Fruit fly (Drosophila melanogaster) whole organism, embryonic: Measurements from ENCODE around the gene Sfp78E.
A peak's percentile ranks its signal among the peaks of the same experiment; 100 is the strongest.

Source experiments
- Ada2b ChIP-seq: fragments of 200-800 bp; sonication (Bioruptor generic); IDR thresholded peaks from 2 replicates; pipeline ENCODE4 v1.3.6; 2022; ENCODE audit warnings: missing biosample characterization, missing genetic modification characterization
- Asciz ChIP-seq: fragments of 200-800 bp; sonication (Bioruptor generic); optimal IDR thresholded peaks from 2 replicates; lab custom pipeline; 2017; ENCODE audit warnings: missing biosample characterization, mild to moderate bottlenecking, missing genetic modification characterization, missing genetic modification reagents
- Atf3 ChIP-seq: fragments of 200-800 bp; sonication (Bioruptor generic); optimal IDR thresholded peaks from 3 replicates; lab custom pipeline; 2016; ENCODE audit warnings: missing biosample characterization, missing genetic modification characterization
- BEAF-32 ChIP-seq: fragments of 200-800 bp; sonication (Bioruptor generic); optimal IDR thresholded peaks from 3 replicates; lab custom pipeline; 2017; ENCODE audit warnings: missing biosample characterization, missing genetic modification characterization, mild to moderate bottlenecking, moderate library complexity, missing genetic modification reagents
- BtbVII ChIP-seq: fragments of 200-800 bp; sonication (Bioruptor generic); optimal IDR thresholded peaks from 3 replicates; lab custom pipeline; 2017; ENCODE audit warnings: missing biosample characterization, mild to moderate bottlenecking, missing genetic modification characterization
- CG10147 ChIP-seq: fragments of 200-800 bp; sonication (Bioruptor generic); optimal IDR thresholded peaks from 2 replicates; lab custom pipeline; 2019; ENCODE audit warnings: missing biosample characterization, mild to moderate bottlenecking, missing genetic modification characterization, moderate library complexity
- CG10267 ChIP-seq: fragments of 200-800 bp; sonication (Bioruptor generic); optimal IDR thresholded peaks from 2 replicates; lab custom pipeline; 2018; ENCODE audit warnings: missing biosample characterization, mild to moderate bottlenecking, missing genetic modification characterization, moderate library complexity
- CG10321 ChIP-seq: fragments of 200-800 bp; sonication (Bioruptor generic); IDR thresholded peaks from 2 replicates; pipeline ENCODE4 v1.3.6; 2022; ENCODE audit warnings: missing biosample characterization, missing genetic modification characterization
- CG11247 ChIP-seq: fragments of 200-800 bp; sonication (Bioruptor generic); IDR thresholded peaks from 2 replicates; pipeline ENCODE4 v1.3.6; 2022; ENCODE audit warnings: missing biosample characterization, missing genetic modification characterization
- CG15601 ChIP-seq: fragments of 200-800 bp; sonication (Bioruptor generic); optimal IDR thresholded peaks from 3 replicates; lab custom pipeline; 2019; ENCODE audit warnings: missing biosample characterization, mild to moderate bottlenecking, missing genetic modification characterization, moderate library complexity
- CG1602 ChIP-seq: fragments of 200-800 bp; sonication (Bioruptor generic); optimal IDR thresholded peaks from 3 replicates; lab custom pipeline; 2016; ENCODE audit warnings: missing biosample characterization, missing genetic modification characterization
- CG16863 ChIP-seq: fragments of 200-800 bp; sonication (Bioruptor generic); optimal IDR thresholded peaks from 3 replicates; lab custom pipeline; 2016; ENCODE audit warnings: missing biosample characterization, missing genetic modification characterization
- CG17802 ChIP-seq: fragments of 200-800 bp; sonication (Bioruptor generic); optimal IDR thresholded peaks from 2 replicates; lab custom pipeline; 2018; ENCODE audit warnings: missing biosample characterization, mild to moderate bottlenecking, missing genetic modification characterization, moderate library complexity
- CG1832 ChIP-seq: fragments of 200-800 bp; sonication (Bioruptor generic); optimal IDR thresholded peaks from 2 replicates; lab custom pipeline; 2017; ENCODE audit warnings: missing biosample characterization, mild to moderate bottlenecking, missing genetic modification characterization, inconsistent platforms
- CG32767 ChIP-seq: fragments of 200-800 bp; sonication (Bioruptor generic); IDR thresholded peaks from 2 replicates; pipeline ENCODE4 v1.3.6; 2022; ENCODE audit warnings: missing biosample characterization, missing genetic modification characterization
- CG3995 ChIP-seq: fragments of 200-800 bp; sonication (Bioruptor generic); optimal IDR thresholded peaks from 3 replicates; lab custom pipeline; 2016; ENCODE audit warnings: missing biosample characterization, missing genetic modification characterization
- CG6791 ChIP-seq: fragments of 200-800 bp; sonication (Bioruptor generic); IDR thresholded peaks from 3 replicates; pipeline ENCODE4 v1.3.6; 2022; ENCODE audit warnings: missing biosample characterization, missing genetic modification characterization; ENCODE audit not compliant: partially characterized antibody
- CG8944 ChIP-seq: fragments of 200-800 bp; sonication (Bioruptor generic); optimal IDR thresholded peaks from 3 replicates; lab custom pipeline; 2016; ENCODE audit warnings: missing biosample characterization, missing genetic modification characterization
- D19B ChIP-seq: fragments of 200-800 bp; sonication (Bioruptor generic); optimal IDR thresholded peaks from 2 replicates; lab custom pipeline; 2017; ENCODE audit warnings: missing biosample characterization, mild to moderate bottlenecking, missing genetic modification characterization
- Drgx ChIP-seq: fragments of 200-800 bp; sonication (Bioruptor generic); IDR thresholded peaks from 2 replicates; pipeline ENCODE4 v1.3.6; 2022; ENCODE audit warnings: missing biosample characterization, missing genetic modification characterization
- Ets97D ChIP-seq: fragments of 200-800 bp; sonication (Bioruptor generic); optimal IDR thresholded peaks from 3 replicates; lab custom pipeline; 2016; ENCODE audit warnings: missing biosample characterization, missing genetic modification characterization
- Fer1 ChIP-seq: fragments of 200-800 bp; sonication (Bioruptor generic); optimal IDR thresholded peaks from 2 replicates; lab custom pipeline; 2017; ENCODE audit warnings: missing biosample characterization, mild to moderate bottlenecking, missing genetic modification characterization
- Hr3 ChIP-seq: fragments of 200-800 bp; sonication (Bioruptor generic); optimal IDR thresholded peaks from 3 replicates; lab custom pipeline; 2016; ENCODE audit warnings: missing biosample characterization, missing genetic modification characterization
- Mad ChIP-seq: fragments of 200-800 bp; sonication (Bioruptor generic); optimal IDR thresholded peaks from 2 replicates; lab custom pipeline; 2016; ENCODE audit warnings: missing biosample characterization, missing genetic modification characterization
- NC2α ChIP-seq: fragments of 200-800 bp; sonication (Bioruptor generic); optimal IDR thresholded peaks from 2 replicates; lab custom pipeline; 2016; ENCODE audit warnings: missing biosample characterization, missing genetic modification characterization
- Nf-YC ChIP-seq: fragments of 200-800 bp; optimal IDR thresholded peaks from 3 replicates; lab custom pipeline; 2019; ENCODE audit warnings: missing biosample characterization, mild to moderate bottlenecking, missing genetic modification characterization, moderate library complexity
- Oli ChIP-seq: fragments of 200-800 bp; sonication (Bioruptor generic); optimal IDR thresholded peaks from 2 replicates; lab custom pipeline; 2018; ENCODE audit warnings: missing biosample characterization, mild to moderate bottlenecking, missing genetic modification characterization, moderate library complexity
- Ssrp ChIP-seq: fragments of 200-800 bp; sonication (Bioruptor generic); optimal IDR thresholded peaks from 2 replicates; lab custom pipeline; 2018; ENCODE audit warnings: missing biosample characterization, mild to moderate bottlenecking, missing genetic modification characterization, moderate library complexity
- Xrp1 ChIP-seq: fragments of 200-800 bp; sonication (Bioruptor generic); IDR thresholded peaks from 2 replicates; pipeline ENCODE4 v1.3.6; 2022; ENCODE audit warnings: missing biosample characterization, missing genetic modification characterization
- YL-1 ChIP-seq: fragments of 200-800 bp; sonication (Bioruptor generic); optimal IDR thresholded peaks from 3 replicates; lab custom pipeline; 2017; ENCODE audit warnings: missing biosample characterization, mild to moderate bottlenecking, missing genetic modification characterization
- abd-A ChIP-seq: fragments of 200-800 bp; sonication (Bioruptor generic); optimal IDR thresholded peaks from 3 replicates; lab custom pipeline; 2019; ENCODE audit warnings: missing biosample characterization, mild to moderate bottlenecking, missing genetic modification characterization, moderate library complexity
- bab2 ChIP-seq: fragments of 200-800 bp; sonication (Bioruptor generic); optimal IDR thresholded peaks from 2 replicates; lab custom pipeline; 2016; ENCODE audit warnings: missing biosample characterization, missing genetic modification characterization
- bbx ChIP-seq: fragments of 200-800 bp; sonication (Bioruptor generic); IDR thresholded peaks from 2 replicates; pipeline ENCODE4 v1.3.6; 2022; ENCODE audit warnings: missing biosample characterization, missing genetic modification characterization; ENCODE audit not compliant: partially characterized antibody
- br ChIP-seq: fragments of >200 bp; optimal IDR thresholded peaks from 2 replicates; lab custom pipeline; 2017
- cato ChIP-seq: fragments of 200-800 bp; sonication (Bioruptor generic); optimal IDR thresholded peaks from 2 replicates; lab custom pipeline; 2016; ENCODE audit warnings: missing biosample characterization, missing genetic modification characterization, borderline replicate concordance
- danr ChIP-seq: fragments of 200-800 bp; sonication (Bioruptor generic); IDR thresholded peaks from 2 replicates; pipeline ENCODE4 v1.3.6; 2022; ENCODE audit warnings: missing biosample characterization, missing genetic modification characterization
- dysf ChIP-seq: fragments of 200-800 bp; sonication (Bioruptor generic); IDR thresholded peaks from 3 replicates; pipeline ENCODE4 v1.3.6; 2022; ENCODE audit warnings: missing biosample characterization, missing genetic modification characterization
- eyg ChIP-seq: fragments of 200-800 bp; sonication (Bioruptor generic); optimal IDR thresholded peaks from 3 replicates; lab custom pipeline; 2016; ENCODE audit warnings: missing biosample characterization, missing genetic modification characterization
- ftz-f1 ChIP-seq: fragments of 200-800 bp; sonication (Bioruptor generic); optimal IDR thresholded peaks from 2 replicates; lab custom pipeline; 2016; ENCODE audit warnings: missing biosample characterization, missing genetic modification characterization
- gcm2 ChIP-seq: fragments of 200-800 bp; sonication (Bioruptor generic); optimal IDR thresholded peaks from 2 replicates; lab custom pipeline; 2016; ENCODE audit warnings: missing biosample characterization, missing genetic modification characterization
- grau ChIP-seq: fragments of 200-800 bp; optimal IDR thresholded peaks from 3 replicates; lab custom pipeline; 2019; ENCODE audit warnings: missing biosample characterization, mild to moderate bottlenecking, missing genetic modification characterization, moderate library complexity
- gt ChIP-seq: fragments of 200-800 bp; sonication (Bioruptor generic); IDR thresholded peaks from 2 replicates; pipeline ENCODE4 v1.3.6; 2022; ENCODE audit warnings: missing biosample characterization, missing genetic modification characterization
- inv ChIP-seq: fragments of 200-800 bp; sonication (Bioruptor generic); IDR thresholded peaks from 2 replicates; pipeline ENCODE4 v1.3.6; 2022; ENCODE audit warnings: missing biosample characterization, missing genetic modification characterization; ENCODE audit not compliant: partially characterized antibody
- knrl ChIP-seq: fragments of 200-800 bp; sonication (Bioruptor generic); IDR thresholded peaks from 3 replicates; pipeline ENCODE4 v1.3.6; 2022; ENCODE audit warnings: missing biosample characterization, missing genetic modification characterization; ENCODE audit not compliant: partially characterized antibody
- nerfin-2 ChIP-seq: fragments of 200-800 bp; sonication (Bioruptor generic); IDR thresholded peaks from 2 replicates; pipeline ENCODE4 v1.3.6; 2022; ENCODE audit warnings: missing biosample characterization, missing genetic modification characterization; ENCODE audit not compliant: partially characterized antibody
- pfk ChIP-seq: fragments of 200-800 bp; sonication (Bioruptor generic); optimal IDR thresholded peaks from 2 replicates; lab custom pipeline; 2018; ENCODE audit warnings: missing biosample characterization, mild to moderate bottlenecking, missing genetic modification characterization, moderate library complexity
- ro ChIP-seq: fragments of 200-800 bp; sonication (Bioruptor generic); IDR thresholded peaks from 2 replicates; pipeline ENCODE4 v1.3.6; 2022; ENCODE audit warnings: missing biosample characterization, missing genetic modification characterization
- sd ChIP-seq: fragments of 200-800 bp; sonication (Bioruptor generic); optimal IDR thresholded peaks from 3 replicates; lab custom pipeline; 2018; ENCODE audit warnings: missing biosample characterization, mild to moderate bottlenecking, missing genetic modification characterization, moderate library complexity
- sr ChIP-seq: fragments of 200-800 bp; sonication (Bioruptor generic); IDR thresholded peaks from 3 replicates; pipeline ENCODE4 v1.3.6; 2022; ENCODE audit warnings: missing biosample characterization, missing genetic modification characterization
- stwl ChIP-seq: fragments of 200-800 bp; sonication (Bioruptor generic); optimal IDR thresholded peaks from 3 replicates; lab custom pipeline; 2018; ENCODE audit warnings: missing biosample characterization, mild to moderate bottlenecking, missing genetic modification characterization, moderate library complexity
- tap ChIP-seq: fragments of 200-800 bp; optimal IDR thresholded peaks from 3 replicates; lab custom pipeline; 2019; ENCODE audit warnings: missing biosample characterization, mild to moderate bottlenecking, missing genetic modification characterization, moderate library complexity

Gene Sfp78E

DNA sequence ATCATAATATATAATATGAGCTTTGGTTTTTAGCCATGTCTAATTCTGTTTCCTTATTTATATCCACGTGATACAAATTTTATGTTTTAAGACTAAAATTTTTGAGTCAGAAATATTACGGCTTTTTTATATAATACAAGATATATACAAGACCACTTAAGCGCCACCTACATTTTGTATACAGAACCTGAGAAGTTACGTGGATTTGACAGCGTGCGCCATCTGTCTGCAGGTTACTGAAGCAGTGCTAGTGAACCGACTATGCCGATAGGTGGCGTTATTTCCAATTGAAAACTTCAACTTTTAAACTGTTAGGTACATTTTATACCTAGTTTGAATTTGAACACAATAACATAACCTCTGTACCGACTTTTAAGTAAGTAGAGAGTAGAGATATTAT lies 31.1 kb downstream of the Sfp78E start (continued):
- no peak for TF ChIP-seq CG32767 (GFP tag; lab: Robert Waterston, UW)
- TF ChIP-seq CG16863 (GFP tag; lab: Kevin White, UChicago): peak; percentile 72
- TF ChIP-seq Ada2b (GFP tag; lab: Robert Waterston, UW): peak; percentile 27; the same call in 1 of the 2 replicates
- TF ChIP-seq D19B (GFP tag; lab: Kevin White, UChicago): no peak
- no peak for TF ChIP-seq BEAF-32 (GFP tag; lab: Kevin White, UChicago)
- no peak for TF ChIP-seq nerfin-2
- no peak for TF ChIP-seq gt (GFP tag; lab: Robert Waterston, UW)
- TF ChIP-seq knrl: peak; percentile 52; the same call in 1 of the 3 replicates
- peak; percentile 27 for TF ChIP-seq Oli
- no peak for TF ChIP-seq CG10321 (GFP tag; lab: Robert Waterston, UW)
- TF ChIP-seq bab2 (GFP tag; lab: Kevin White, UChicago): peak; percentile 74
- no peak for TF ChIP-seq Asciz (GFP tag; lab: Kevin White, UChicago)
- no peak for TF ChIP-seq danr (GFP tag; lab: Robert Waterston, UW)
- no peak for TF ChIP-seq sd
- peak; percentile 55; the same call in 1 of the 3 replicates for TF ChIP-seq CG6791
- peak; percentile 74 for TF ChIP-seq grau (tag; lab: Kevin White, UChicago)
- no peak for TF ChIP-seq Drgx
- no peak for TF ChIP-seq br (lab: Kevin White, UChicago)
- TF ChIP-seq CG8944 (GFP tag; lab: Kevin White, UChicago): peak; percentile 80
- no peak for TF ChIP-seq sr
- peak; percentile 83 for TF ChIP-seq CG11247 (GFP tag; lab: Robert Waterston, UW)
- TF ChIP-seq Mad (GFP tag; lab: Kevin White, UChicago): peak; percentile 63
- TF ChIP-seq CG3995: no peak
- peak; percentile 46 for TF ChIP-seq Ssrp (tag; lab: Kevin White, UChicago)
- no peak for TF ChIP-seq tap (tag; lab: Kevin White, UChicago)
- TF ChIP-seq ro (GFP tag; lab: Robert Waterston, UW): no peak
- TF ChIP-seq Hr3: peak; percentile 81
- TF ChIP-seq CG1602 (GFP tag; lab: Kevin White, UChicago): peak; percentile 82
- TF ChIP-seq CG17802 (tag; lab: Kevin White, UChicago): peak; percentile 17
- TF ChIP-seq inv (GFP tag; lab: Robert Waterston, UW): no peak
- no peak for TF ChIP-seq Fer1 (GFP tag; lab: Kevin White, UChicago)
- peak; percentile 34 for TF ChIP-seq Nf-YC (tag; lab: Kevin White, UChicago)
- peak; percentile 80 for TF ChIP-seq dysf (GFP tag; lab: Robert Waterston, UW)
- TF ChIP-seq stwl (tag; lab: Kevin White, UChicago): peak; percentile 68
- peak; percentile 22 for TF ChIP-seq eyg (GFP tag; lab: Kevin White, UChicago)
- peak; percentile 74 for TF ChIP-seq Atf3 (GFP tag; lab: Kevin White, UChicago)
- TF ChIP-seq cato (GFP tag; lab: Kevin White, UChicago): peak; percentile 57
- peak; percentile 77 for TF ChIP-seq CG15601 (tag; lab: Kevin White, UChicago)
- no peak for TF ChIP-seq CG1832 (GFP tag; lab: Kevin White, UChicago)
- TF ChIP-seq gcm2 (GFP tag; lab: Kevin White, UChicago): peak; percentile 47
- peak; percentile 48 for TF ChIP-seq NC2α (GFP tag; lab: Kevin White, UChicago)
- peak; percentile 67 for TF ChIP-seq CG10267 (tag; lab: Kevin White, UChicago)
- peak; percentile 47 for TF ChIP-seq CG10147 (GFP tag; lab: Kevin White, UChicago)
- no peak for TF ChIP-seq Xrp1 (GFP tag; lab: Robert Waterston, UW)
- TF ChIP-seq YL-1: no peak
- peak; percentile 58 for TF ChIP-seq Ets97D (GFP tag; lab: Kevin White, UChicago)
- 0 out of 2 replicates have a peak, but pooled peaks have one; percentile 24 for TF ChIP-seq bbx (GFP tag; lab: Robert Waterston, UW)
- no peak for TF ChIP-seq BtbVII (GFP tag; lab: Kevin White, UChicago)
- TF ChIP-seq pfk (GFP tag; lab: Kevin White, UChicago): no peak
- peak; percentile 31 for TF ChIP-seq ftz-f1 (GFP tag; lab: Kevin White, UChicago)
- TF ChIP-seq abd-A: no peak
